Fruit fly (Drosophila melanogaster) whole organism, embryonic: ENCODE results near the gene CCKLR-17D1.

Source experiments
- ATbp ChIP-seq: fragments of 200-800 bp; sonication (Bioruptor generic); optimal IDR thresholded peaks from 2 replicates; lab custom pipeline; 2017; ENCODE audit warnings: missing biosample characterization, mild to moderate bottlenecking, missing genetic modification characterization, missing genetic modification reagents
- B-H2 ChIP-seq: fragments of 200-800 bp; sonication (Bioruptor generic); optimal IDR thresholded peaks from 2 replicates; lab custom pipeline; 2018; ENCODE audit warnings: missing biosample characterization, mild to moderate bottlenecking, missing genetic modification characterization
- Blimp-1 ChIP-seq: fragments of 200-800 bp; sonication (Bioruptor generic); optimal IDR thresholded peaks from 3 replicates; lab custom pipeline; 2018; ENCODE audit warnings: missing biosample characterization, missing genetic modification characterization, mild to moderate bottlenecking, moderate library complexity, missing genetic modification reagents
- CG11504 ChIP-seq: fragments of 200-800 bp; sonication (Bioruptor generic); optimal IDR thresholded peaks from 3 replicates; lab custom pipeline; 2019; ENCODE audit warnings: missing biosample characterization, mild to moderate bottlenecking, missing genetic modification characterization, moderate library complexity
- CG12155 ChIP-seq: fragments of 200-800 bp; sonication (Bioruptor generic); optimal IDR thresholded peaks from 3 replicates; lab custom pipeline; 2016; ENCODE audit warnings: missing biosample characterization, missing genetic modification characterization
- CG13624 ChIP-seq: fragments of 200-800 bp; sonication (Bioruptor generic); optimal IDR thresholded peaks from 2 replicates; lab custom pipeline; 2016; ENCODE audit warnings: missing biosample characterization, missing genetic modification characterization
- CG13775 ChIP-seq: fragments of 200-800 bp; sonication (Bioruptor generic); optimal IDR thresholded peaks from 3 replicates; lab custom pipeline; 2017; ENCODE audit warnings: missing biosample characterization, mild to moderate bottlenecking, missing genetic modification characterization
- CG13894 ChIP-seq: fragments of 200-800 bp; sonication (Bioruptor generic); optimal IDR thresholded peaks from 3 replicates; lab custom pipeline; 2018; ENCODE audit warnings: missing biosample characterization, mild to moderate bottlenecking, missing genetic modification characterization, moderate library complexity
- CG15073 ChIP-seq: fragments of 200-800 bp; sonication (Bioruptor generic); optimal IDR thresholded peaks from 2 replicates; lab custom pipeline; 2016; ENCODE audit warnings: missing biosample characterization, missing genetic modification characterization
- CG1529 ChIP-seq: fragments of 200-800 bp; sonication (Bioruptor generic); optimal IDR thresholded peaks from 3 replicates; lab custom pipeline; 2018; ENCODE audit warnings: missing biosample characterization, missing genetic modification characterization
- CG17912 ChIP-seq: fragments of 200-800 bp; sonication (Bioruptor generic); optimal IDR thresholded peaks from 2 replicates; lab custom pipeline; 2018; ENCODE audit warnings: missing biosample characterization, mild to moderate bottlenecking, missing genetic modification characterization
- CG18011 ChIP-seq: fragments of 200-800 bp; sonication (Bioruptor generic); optimal IDR thresholded peaks from 2 replicates; lab custom pipeline; 2017; ENCODE audit warnings: missing biosample characterization, missing genetic modification characterization, mild to moderate bottlenecking, moderate library complexity, missing genotype
- CG18262 ChIP-seq: fragments of 200-800 bp; optimal IDR thresholded peaks from 3 replicates; lab custom pipeline; 2019; ENCODE audit warnings: missing biosample characterization, mild to moderate bottlenecking, missing genetic modification characterization, moderate library complexity
- CG2712 ChIP-seq: fragments of 200-800 bp; optimal IDR thresholded peaks from 3 replicates; lab custom pipeline; 2019; ENCODE audit warnings: missing biosample characterization, mild to moderate bottlenecking, missing genetic modification characterization, moderate library complexity
- CG32532 ChIP-seq: fragments of 200-800 bp; sonication (Bioruptor generic); IDR thresholded peaks from 2 replicates; pipeline ENCODE4 v1.3.6; 2022; ENCODE audit warnings: missing biosample characterization, missing genetic modification characterization
- CG5180 ChIP-seq: fragments of 200-800 bp; sonication (Bioruptor generic); optimal IDR thresholded peaks from 3 replicates; lab custom pipeline; 2017; ENCODE audit warnings: missing biosample characterization, missing genetic modification characterization, mild to moderate bottlenecking, moderate library complexity, missing genetic modification reagents
- CG6254 ChIP-seq: fragments of 200-800 bp; sonication (Bioruptor generic); optimal IDR thresholded peaks from 3 replicates; lab custom pipeline; 2017; ENCODE audit warnings: mild to moderate bottlenecking, missing biosample characterization, missing genetic modification reagents, missing genetic modification characterization
- CG6854 ChIP-seq: fragments of 200-800 bp; sonication (Bioruptor generic); optimal IDR thresholded peaks from 3 replicates; lab custom pipeline; 2017; ENCODE audit warnings: missing biosample characterization, mild to moderate bottlenecking, missing genetic modification characterization
- CG7987 ChIP-seq: fragments of 200-800 bp; sonication (Bioruptor generic); optimal IDR thresholded peaks from 2 replicates; lab custom pipeline; 2018; ENCODE audit warnings: missing biosample characterization, mild to moderate bottlenecking, missing genetic modification characterization, moderate library complexity
- CG9817 ChIP-seq: fragments of 200-800 bp; sonication (Bioruptor generic); optimal IDR thresholded peaks from 2 replicates; lab custom pipeline; 2018; ENCODE audit warnings: missing biosample characterization, mild to moderate bottlenecking, missing genetic modification characterization, moderate library complexity
- CTCF ChIP-seq: fragments of 200-800 bp; sonication (Bioruptor generic); optimal IDR thresholded peaks from 2 replicates; lab custom pipeline; 2017; ENCODE audit warnings: missing biosample characterization, mild to moderate bottlenecking, missing genetic modification characterization, moderate library complexity
- Dek ChIP-seq: fragments of 200-800 bp; sonication (Bioruptor generic); optimal IDR thresholded peaks from 3 replicates; lab custom pipeline; 2019; ENCODE audit warnings: missing biosample characterization, mild to moderate bottlenecking, missing genetic modification characterization, moderate library complexity
- Dfd ChIP-seq, 2 experiments: fragments of >200 bp; optimal IDR thresholded peaks; 2 replicates each; lab custom pipeline; 2017; ENCODE audit warnings: missing biosample characterization in 2 of 2, missing genetic modification characterization in 2 of 2
- HHEX ChIP-seq: fragments of 200-800 bp; sonication (Bioruptor generic); optimal IDR thresholded peaks from 3 replicates; lab custom pipeline; 2017; ENCODE audit warnings: missing biosample characterization, mild to moderate bottlenecking, missing genetic modification characterization, missing genetic modification reagents
- Med ChIP-seq: fragments of 200-800 bp; sonication (Bioruptor generic); peaks from one replicate; lab custom pipeline; 2016; ENCODE audit warnings: missing biosample characterization, missing genetic modification characterization, mild to moderate bottlenecking, inconsistent platforms, moderate library complexity
- Neu2 ChIP-seq: fragments of 200-800 bp; sonication (Bioruptor generic); optimal IDR thresholded peaks from 3 replicates; lab custom pipeline; 2016; ENCODE audit warnings: missing biosample characterization, missing genetic modification characterization, borderline replicate concordance
- Opbp ChIP-seq: fragments of 200-800 bp; sonication (Bioruptor generic); IDR thresholded peaks from 3 replicates; pipeline ENCODE4 v1.3.6; 2022; ENCODE audit warnings: missing biosample characterization, missing genetic modification characterization; ENCODE audit not compliant: partially characterized antibody
- Pdp1 ChIP-seq, 2 experiments: fragments of 200-800 bp; sonication (Bioruptor generic); optimal IDR thresholded peaks; 3 replicates each; lab custom pipeline; 2016; ENCODE audit warnings: missing biosample characterization in 2 of 2, missing genetic modification characterization in 2 of 2, mild to moderate bottlenecking in 1 of 2, moderate library complexity in 1 of 2
- Ravus ChIP-seq: fragments of 200-800 bp; sonication (Bioruptor generic); IDR thresholded peaks from 2 replicates; pipeline ENCODE4 v1.3.6; 2022; ENCODE audit warnings: missing biosample characterization, missing genetic modification characterization
- abd-A ChIP-seq: fragments of 200-800 bp; sonication (Bioruptor generic); optimal IDR thresholded peaks from 3 replicates; lab custom pipeline; 2019; ENCODE audit warnings: missing biosample characterization, mild to moderate bottlenecking, missing genetic modification characterization, moderate library complexity
- cg ChIP-seq: fragments of 200-800 bp; sonication (Bioruptor generic); optimal IDR thresholded peaks from 3 replicates; lab custom pipeline; 2019; ENCODE audit warnings: missing biosample characterization, mild to moderate bottlenecking, missing genetic modification characterization, moderate library complexity
- chn ChIP-seq: fragments of 200-800 bp; sonication (Bioruptor generic); optimal IDR thresholded peaks from 2 replicates; lab custom pipeline; 2016; ENCODE audit warnings: missing biosample characterization, missing genetic modification characterization
- crol ChIP-seq: fragments of 200-800 bp; sonication (Bioruptor generic); IDR thresholded peaks from 2 replicates; pipeline ENCODE4 v1.3.6; 2022; ENCODE audit warnings: missing biosample characterization, missing genetic modification characterization
- gfzf ChIP-seq: fragments of 200-800 bp; sonication (Bioruptor generic); optimal IDR thresholded peaks from 2 replicates; lab custom pipeline; 2016; ENCODE audit warnings: missing biosample characterization, mild to moderate bottlenecking, missing genetic modification characterization, moderate library complexity
- kni ChIP-seq: fragments of 200-800 bp; sonication (Bioruptor generic); optimal IDR thresholded peaks from 3 replicates; lab custom pipeline; 2017; ENCODE audit warnings: mild to moderate bottlenecking, missing biosample characterization, missing genetic modification reagents, missing genetic modification characterization
- mld ChIP-seq: fragments of 200-800 bp; sonication (Bioruptor generic); IDR thresholded peaks from 3 replicates; pipeline ENCODE4 v1.3.6; 2022; ENCODE audit warnings: missing biosample characterization, missing genetic modification characterization; ENCODE audit not compliant: partially characterized antibody
- nmo ChIP-seq: fragments of 200-800 bp; sonication (Bioruptor generic); optimal IDR thresholded peaks from 2 replicates; lab custom pipeline; 2018; ENCODE audit warnings: missing biosample characterization, mild to moderate bottlenecking, missing genetic modification characterization, moderate library complexity
- sc ChIP-seq, 3 experiments: fragments of >200 bp in 2 of 3; fragments of 200-800 bp in 1 of 3; sonication (Bioruptor generic) in 1 of 3; optimal IDR thresholded peaks; 2 replicates in 2 of 3; 3 replicates in 1 of 3; lab custom pipeline; 2017; ENCODE audit warnings: mild to moderate bottlenecking in 1 of 3, missing biosample characterization in 1 of 3, missing genetic modification characterization in 1 of 3, missing genetic modification reagents in 1 of 3
- sd ChIP-seq: fragments of 200-800 bp; sonication (Bioruptor generic); optimal IDR thresholded peaks from 3 replicates; lab custom pipeline; 2018; ENCODE audit warnings: missing biosample characterization, mild to moderate bottlenecking, missing genetic modification characterization, moderate library complexity
- sens ChIP-seq: fragments of 200-800 bp; sonication (Bioruptor generic); peaks from one replicate; lab custom pipeline; 2016; ENCODE audit warnings: missing biosample characterization, missing genetic modification characterization
- sima ChIP-seq: fragments of 200-800 bp; sonication (Bioruptor generic); optimal IDR thresholded peaks from 2 replicates; lab custom pipeline; 2016; ENCODE audit warnings: missing biosample characterization, missing genetic modification characterization
- slp2 ChIP-seq: fragments of 200-800 bp; sonication (Bioruptor generic); optimal IDR thresholded peaks from 2 replicates; lab custom pipeline; 2016; ENCODE audit warnings: missing biosample characterization, missing genetic modification characterization
- stc ChIP-seq: fragments of 200-800 bp; sonication (Bioruptor generic); IDR thresholded peaks from 2 replicates; pipeline ENCODE4 v1.3.6; 2022; ENCODE audit warnings: missing biosample characterization, missing genetic modification characterization
- tgo ChIP-seq: fragments of 200-800 bp; sonication (Bioruptor generic); IDR thresholded peaks from 3 replicates; pipeline ENCODE4 v1.3.6; 2022; ENCODE audit warnings: missing biosample characterization, missing genetic modification characterization
- tup ChIP-seq: fragments of 200-800 bp; sonication (Bioruptor generic); optimal IDR thresholded peaks from 2 replicates; lab custom pipeline; 2016; ENCODE audit warnings: missing biosample characterization, mild to moderate bottlenecking, missing genetic modification characterization, moderate library complexity

The CCKLR-17D1 gene

dm6 chrX:18675702-18676101 is 50.7 kb downstream of the CCKLR-17D1 start:
- TF ChIP-seq stc (GFP tag; lab: Robert Waterston, UW), result no peak
- TF ChIP-seq Med (GFP tag; lab: Kevin White, UChicago), result no peak
- peak; percentile 12 for TF ChIP-seq sens
- TF ChIP-seq CG6254, result no peak
- TF ChIP-seq CG18011 (GFP tag; lab: Kevin White, UChicago), result no peak
- TF ChIP-seq mld (GFP tag; lab: Robert Waterston, UW), result no peak
- no peak for TF ChIP-seq Opbp (GFP tag; lab: Robert Waterston, UW)
- TF ChIP-seq CG18262 (tag; lab: Kevin White, UChicago), result peak; percentile 8
- TF ChIP-seq CG13894 (tag; lab: Kevin White, UChicago), result no peak
- TF ChIP-seq nmo, result no peak
- no peak for TF ChIP-seq Neu2 (GFP tag; lab: Kevin White, UChicago)

dm6 chrX:18675272-18675671 is 51.1 kb downstream of the CCKLR-17D1 start:
- TF ChIP-seq CG5180 (GFP tag; lab: Kevin White, UChicago) (peak; percentile 26), cg (GFP tag; lab: Kevin White, UChicago) (peak; percentile 55), crol (GFP tag; lab: Robert Waterston, UW) (peak; percentile 56), Blimp-1 (GFP tag; lab: Kevin White, UChicago) (peak; percentile 99), kni (GFP tag; lab: Kevin White, UChicago) (peak; percentile 12), CG17912 (no peak)

- TF ChIP-seq CG13775, result no peak
- TF ChIP-seq cg (GFP tag; lab: Kevin White, UChicago), result peak; percentile 30
- no peak for TF ChIP-seq Dfd (GFP tag; optimal IDR thresholded peaks at IDR 0.05; lab: Kevin White, UChicago)
- no peak for TF ChIP-seq ATbp (GFP tag; lab: Kevin White, UChicago)
- no peak for TF ChIP-seq CG2712 (tag; lab: Kevin White, UChicago)
- TF ChIP-seq sc (optimal IDR thresholded peaks at IDR 0.05; lab: Kevin White, UChicago), result no peak
- TF ChIP-seq sc (GFP tag; optimal IDR thresholded peaks at IDR 0.05; lab: Kevin White, UChicago), result no peak
- no peak for TF ChIP-seq Opbp (GFP tag; lab: Robert Waterston, UW)
- TF ChIP-seq HHEX (GFP tag; lab: Kevin White, UChicago), result no peak
- no peak for TF ChIP-seq CTCF (GFP tag; lab: Kevin White, UChicago)
- TF ChIP-seq chn, result no peak
- no peak for TF ChIP-seq Dek (tag; lab: Kevin White, UChicago)
- peak; percentile 17 for TF ChIP-seq kni (GFP tag; lab: Kevin White, UChicago)
- TF ChIP-seq CG13624 (GFP tag; lab: Kevin White, UChicago), result no peak
- TF ChIP-seq sima, result no peak
- peak; percentile 37 for TF ChIP-seq abd-A (tag; lab: Kevin White, UChicago)
- TF ChIP-seq CG6854, result no peak
- peak; percentile 92 for TF ChIP-seq Blimp-1 (GFP tag; lab: Kevin White, UChicago)
- TF ChIP-seq sd (tag; lab: Kevin White, UChicago), result no peak
- TF ChIP-seq CG11504 (tag; lab: Kevin White, UChicago), result no peak
- TF ChIP-seq B-H2 (GFP tag; lab: Kevin White, UChicago), result no peak
- TF ChIP-seq slp2 (GFP tag; lab: Kevin White, UChicago), result no peak
- TF ChIP-seq CG32532 (GFP tag; lab: Robert Waterston, UW), result no peak
- TF ChIP-seq Ravus (GFP tag; lab: Robert Waterston, UW), result no peak
- no peak for TF ChIP-seq CG9817 (tag; lab: Kevin White, UChicago)
- TF ChIP-seq CG1529 (GFP tag; lab: Kevin White, UChicago), result no peak
- no peak for TF ChIP-seq gfzf (GFP tag; lab: Kevin White, UChicago)
- peak; percentile 50 for TF ChIP-seq CG5180 (GFP tag; lab: Kevin White, UChicago)
- TF ChIP-seq tgo, result no peak
- no peak for TF ChIP-seq Pdp1 (GFP tag; optimal IDR thresholded peaks at IDR 0.05; lab: Kevin White, UChicago)
- no peak for TF ChIP-seq CG12155
- TF ChIP-seq CG15073 (GFP tag; lab: Kevin White, UChicago), result no peak
- no peak for TF ChIP-seq tup (GFP tag; lab: Kevin White, UChicago)
- TF ChIP-seq CG7987 (GFP tag; lab: Kevin White, UChicago), result no peak
These were observed 53.4 kb downstream of the CCKLR-17D1 start for dm6 chrX:18672900-18673529.
